Fruit fly (Drosophila melanogaster): ENCODE data around the gene r.
A peak's percentile ranks its signal among the peaks of the same experiment; 100 is the strongest.

r gene

DNA sequence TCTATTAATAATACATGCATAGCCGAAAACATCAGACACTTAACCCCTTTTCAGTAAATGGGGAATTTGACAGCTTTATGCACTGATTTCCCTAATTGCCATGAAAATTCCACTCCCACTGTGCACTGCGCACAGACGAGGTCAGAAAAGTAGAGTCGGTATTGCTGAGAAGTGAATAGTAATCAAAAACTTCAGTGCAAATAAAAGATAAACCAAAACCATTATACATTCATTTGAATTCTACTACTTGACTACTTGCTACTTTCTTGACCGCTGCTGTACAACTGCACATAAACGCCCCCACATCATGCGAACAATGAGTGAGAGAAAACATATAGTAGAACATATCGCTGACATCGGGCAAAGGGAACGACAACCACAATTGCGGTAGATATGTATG is 36.3 kb downstream of the r start (continued):
- peak; percentile 83 for TF ChIP-seq croc (GFP tag; conservative IDR thresholded peaks at IDR 0.05)
- TF ChIP-seq CG15696 (tag; optimal IDR thresholded peaks at IDR 0.05): peak; percentile 50
- peak; percentile 91 for TF ChIP-seq Xrp1 (GFP tag; IDR thresholded peaks at IDR 0.05)
- peak; percentile 71 for TF ChIP-seq CG33557 (GFP tag; optimal IDR thresholded peaks at IDR 0.05)
- TF ChIP-seq CG14667 (GFP tag; IDR thresholded peaks at IDR 0.05): peak; percentile 84
- TF ChIP-seq odd (GFP tag; optimal IDR thresholded peaks at IDR 0.05): peak; percentile 62
- peak; percentile 22 for TF ChIP-seq abd-A (tag; optimal IDR thresholded peaks at IDR 0.05)
- peak; percentile 88 for TF ChIP-seq dysf (GFP tag; IDR thresholded peaks at IDR 0.05)
- TF ChIP-seq Hmx (GFP tag; optimal IDR thresholded peaks at IDR 0.05): no peak
- peak; percentile 83 for TF ChIP-seq CG32772 (GFP tag; IDR thresholded peaks at IDR 0.05)
- TF ChIP-seq CG4617 (GFP tag; optimal IDR thresholded peaks at IDR 0.05; ENCODE audit: borderline replicate concordance): peak; percentile 40
- peak; percentile 86 for TF ChIP-seq Ssrp (tag; optimal IDR thresholded peaks at IDR 0.05)
- peak; percentile 81 for TF ChIP-seq pum (GFP tag; optimal IDR thresholded peaks at IDR 0.05)
- no peak for TF ChIP-seq CG6765 (GFP tag; optimal IDR thresholded peaks at IDR 0.05)
- peak; percentile 55 for TF ChIP-seq CG15011 (GFP tag; optimal IDR thresholded peaks at IDR 0.05)
- TF ChIP-seq crol (GFP tag; IDR thresholded peaks at IDR 0.05): peak; percentile 52
- peak; percentile 85 for TF ChIP-seq NC2β (GFP tag; optimal IDR thresholded peaks at IDR 0.05)
- peak; percentile 84 for TF ChIP-seq ind (GFP tag; optimal IDR thresholded peaks at IDR 0.05)
- TF ChIP-seq HLH4C (GFP tag; IDR thresholded peaks at IDR 0.05; ENCODE audit: partially characterized antibody): no peak
- TF ChIP-seq her (GFP tag; optimal IDR thresholded peaks at IDR 0.05): peak; percentile 77
- TF ChIP-seq Kr (GFP tag; optimal IDR thresholded peaks at IDR 0.05): no peak
- no peak for TF ChIP-seq gfzf (GFP tag; optimal IDR thresholded peaks at IDR 0.05)
- peak; percentile 83 for TF ChIP-seq B-H1 (GFP tag; IDR thresholded peaks at IDR 0.05)
- peak; percentile 9 for TF ChIP-seq grn (GFP tag; optimal IDR thresholded peaks at IDR 0.05)
- peak; percentile 61 for TF ChIP-seq CG4282 (GFP tag; optimal IDR thresholded peaks at IDR 0.05)
- TF ChIP-seq CG10543 (GFP tag; optimal IDR thresholded peaks at IDR 0.05): peak; percentile 7
- TF ChIP-seq Dip3 (GFP tag; optimal IDR thresholded peaks at IDR 0.05): peak; percentile 66
- TF ChIP-seq stc (GFP tag; IDR thresholded peaks at IDR 0.05): peak; percentile 87
- peak; percentile 45; the same call in 1 of the 2 replicates for TF ChIP-seq CG11085 (GFP tag; IDR thresholded peaks at IDR 0.05)
- no peak for TF ChIP-seq CG7963 (GFP tag; IDR thresholded peaks at IDR 0.05; ENCODE audit: partially characterized antibody)
- TF ChIP-seq org-1 (GFP tag; optimal IDR thresholded peaks at IDR 0.05): peak; percentile 82
- peak; percentile 74; the same call in 1 of the 2 replicates for TF ChIP-seq CG7372 (GFP tag; IDR thresholded peaks at IDR 0.05)
- no peak for TF ChIP-seq hbn (GFP tag; IDR thresholded peaks at IDR 0.05; ENCODE audit: partially characterized antibody)
- peak; percentile 46 for TF ChIP-seq CG18011 (GFP tag; optimal IDR thresholded peaks at IDR 0.05)
- TF ChIP-seq zen2 (GFP tag; IDR thresholded peaks at IDR 0.05; ENCODE audit: partially characterized antibody): no peak
- no peak for TF ChIP-seq Lpt (GFP tag; optimal IDR thresholded peaks at IDR 0.05)
- no peak for TF ChIP-seq pfk (GFP tag; optimal IDR thresholded peaks at IDR 0.05)
- TF ChIP-seq Lhr (GFP tag; optimal IDR thresholded peaks at IDR 0.05): peak; percentile 66
- TF ChIP-seq CG11696 (GFP tag; IDR thresholded peaks at IDR 0.05): peak; percentile 97
- peak; percentile 51 for TF ChIP-seq sug (tag; optimal IDR thresholded peaks at IDR 0.05)
- TF ChIP-seq Jarid2 (GFP tag; optimal IDR thresholded peaks at IDR 0.05): peak; percentile 56
- TF ChIP-seq zf30C (GFP tag; optimal IDR thresholded peaks at IDR 0.05): no peak
- no peak for TF ChIP-seq cad (GFP tag; optimal IDR thresholded peaks at IDR 0.05)
- TF ChIP-seq Antp (GFP tag; optimal IDR thresholded peaks at IDR 0.05): peak; percentile 91
- TF ChIP-seq insv (GFP tag; optimal IDR thresholded peaks at IDR 0.05): no peak
- peak; percentile 85 for TF ChIP-seq CG13424 (tag; optimal IDR thresholded peaks at IDR 0.05)
- TF ChIP-seq Meics (GFP tag; optimal IDR thresholded peaks at IDR 0.05): peak; percentile 64
- TF ChIP-seq CG7928 (GFP tag; optimal IDR thresholded peaks at IDR 0.05): peak; percentile 1
- peak; percentile 65 for TF ChIP-seq Fer1 (GFP tag; optimal IDR thresholded peaks at IDR 0.05)
- no peak for TF ChIP-seq tll (GFP tag; optimal IDR thresholded peaks at IDR 0.05)
- peak; percentile 88 for TF ChIP-seq CG16863 (GFP tag; optimal IDR thresholded peaks at IDR 0.05)
